Fruit fly (Drosophila melanogaster) whole organism: ENCODE measurements around the gene Ldsdh1.
A peak's percentile ranks its signal among the peaks of the same experiment; 100 is the strongest.

ENCODE experiments used
- Dll ChIP-seq: fragments of >200 bp; optimal IDR thresholded peaks from 2 replicates; lab custom pipeline; 2017
- EcR ChIP-seq, 2 experiments: fragments of >200 bp; optimal IDR thresholded peaks; 2 replicates each; lab custom pipeline; 2017; ENCODE audit warnings: missing biosample characterization in 2 of 2, missing genetic modification characterization in 2 of 2, missing genetic modification reagents in 2 of 2
- psq ChIP-seq: fragments of >200 bp; optimal IDR thresholded peaks from 2 replicates; lab custom pipeline; 2017
- usp ChIP-seq: fragments of >200 bp; optimal IDR thresholded peaks from 2 replicates; lab custom pipeline; 2017; ENCODE audit warnings: missing biosample characterization, missing genetic modification characterization, mixed read lengths

- TF ChIP-seq usp (no peak), psq (lab: Kevin White, UChicago) (no peak), Dll (lab: Kevin White, UChicago) (peak; percentile 13), EcR (GFP tag; optimal IDR thresholded peaks at IDR 0.05; lab: Kevin White, UChicago) (no peak)
These were observed 9.7 kb upstream of the Ldsdh1 start for dm6 chrX:8091017-8091620.
